Fruit fly (Drosophila melanogaster) whole organism, prepupa: Measurements from ENCODE around the gene alpha-Est10.

ENCODE experiments used
- Blimp-1 ChIP-seq: fragments of 200-800 bp; sonication (Bioruptor generic); optimal IDR thresholded peaks from 3 replicates; lab custom pipeline; 2017; ENCODE audit warnings: missing biosample characterization, missing genetic modification characterization, mild to moderate bottlenecking, moderate library complexity, missing genetic modification reagents
- CG3032 ChIP-seq: fragments of 200-800 bp; optimal IDR thresholded peaks from 2 replicates; lab custom pipeline; 2019; ENCODE audit warnings: missing biosample characterization, mild to moderate bottlenecking, missing genetic modification characterization, moderate library complexity
- CG31627 ChIP-seq: fragments of 200-800 bp; sonication (Bioruptor generic); optimal IDR thresholded peaks from 3 replicates; lab custom pipeline; 2016; ENCODE audit warnings: missing biosample characterization, missing genetic modification characterization
- CG34406 ChIP-seq: fragments of 200-800 bp; sonication (Bioruptor generic); optimal IDR thresholded peaks from 3 replicates; lab custom pipeline; 2016; ENCODE audit warnings: missing biosample characterization, missing genetic modification characterization
- CG6276 ChIP-seq: fragments of 200-800 bp; sonication (Bioruptor generic); optimal IDR thresholded peaks from 2 replicates; lab custom pipeline; 2017; ENCODE audit warnings: missing biosample characterization, mild to moderate bottlenecking, missing genetic modification characterization
- CG9139 ChIP-seq: fragments of 200-800 bp; sonication (Bioruptor generic); optimal IDR thresholded peaks from 3 replicates; lab custom pipeline; 2017; ENCODE audit warnings: missing biosample characterization, mild to moderate bottlenecking, missing genetic modification characterization
- Smox ChIP-seq: fragments of 200-800 bp; sonication (Bioruptor generic); optimal IDR thresholded peaks from 3 replicates; lab custom pipeline; 2016; ENCODE audit warnings: missing biosample characterization, missing genetic modification characterization
- Sox102F ChIP-seq: fragments of 200-800 bp; sonication (Bioruptor generic); optimal IDR thresholded peaks from 2 replicates; lab custom pipeline; 2016; ENCODE audit warnings: missing biosample characterization, mild to moderate bottlenecking, missing genetic modification characterization
- Sox14 ChIP-seq: fragments of 200-800 bp; sonication (Bioruptor generic); optimal IDR thresholded peaks from 3 replicates; lab custom pipeline; 2016; ENCODE audit warnings: missing biosample characterization, missing genetic modification characterization
- esn ChIP-seq: fragments of 200-800 bp; sonication (Bioruptor generic); optimal IDR thresholded peaks from 2 replicates; lab custom pipeline; 2016; ENCODE audit warnings: missing biosample characterization, mild to moderate bottlenecking, missing genetic modification characterization, moderate library complexity
- fd59A ChIP-seq: fragments of 200-800 bp; sonication (Bioruptor generic); optimal IDR thresholded peaks from 2 replicates; lab custom pipeline; 2017; ENCODE audit warnings: missing biosample characterization, mild to moderate bottlenecking, missing genetic modification characterization, missing genetic modification reagents
- fd85E ChIP-seq: fragments of 200-800 bp; sonication (Bioruptor generic); optimal IDR thresholded peaks from 3 replicates; lab custom pipeline; 2016; ENCODE audit warnings: missing biosample characterization, missing genetic modification characterization
- spab ChIP-seq: fragments of 200-800 bp; sonication (Bioruptor generic); optimal IDR thresholded peaks from 2 replicates; lab custom pipeline; 2017; ENCODE audit warnings: missing biosample characterization, mild to moderate bottlenecking, missing genetic modification characterization, missing genetic modification reagents
- svp ChIP-seq: fragments of 200-800 bp; sonication (Bioruptor generic); peaks from one replicate; lab custom pipeline; 2016; ENCODE audit warnings: missing biosample characterization, missing genetic modification characterization

- TF ChIP-seq Sox14 (peak; percentile 51), svp (GFP tag; lab: Kevin White, UChicago) (peak; percentile 96), Sox102F (GFP tag; lab: Kevin White, UChicago) (peak; percentile 46), CG3032 (tag; lab: Kevin White, UChicago) (peak; percentile 48), spab (GFP tag; lab: Kevin White, UChicago) (peak; percentile 45), CG9139 (GFP tag; lab: Kevin White, UChicago) (peak; percentile 75), fd85E (GFP tag; lab: Kevin White, UChicago) (peak; percentile 70), CG31627 (GFP tag; lab: Kevin White, UChicago) (no peak), fd59A (GFP tag; lab: Kevin White, UChicago) (peak; percentile 39), CG34406 (GFP tag; lab: Kevin White, UChicago) (peak; percentile 43), CG6276 (no peak), esn (peak; percentile 59), Smox (peak; percentile 50), Blimp-1 (GFP tag; lab: Kevin White, UChicago) (peak; percentile 39)
Measured at dm6 chr3R:7474616-7475120, 19.0 kb downstream of the alpha-Est10 start.
